Worm (Caenorhabditis elegans) whole organism, early embryonic: Measurements from ENCODE around the gene R09F10.8.

Experiments used
- aly-1 ChIP-seq: sonication (generic microtip); optimal IDR thresholded peaks from 2 replicates; lab custom pipeline; 2016; ENCODE audit warnings: missing genetic modification characterization, missing compliant biosample characterization
- ama-1 ChIP-seq: fragments of 150-350 bp; optimal IDR thresholded peaks from 2 replicates; lab custom pipeline; 2014
- ets-7 ChIP-seq: sonication (generic microtip); optimal IDR thresholded peaks from 2 replicates; lab custom pipeline; 2016; ENCODE audit warnings: missing genotype, missing genetic modification characterization, missing compliant biosample characterization
- flt-1 ChIP-seq: fragments of 200-800 bp; sonication (Bioruptor generic); IDR thresholded peaks from 2 replicates; pipeline ENCODE4 v1.3.6; 2022; ENCODE audit warnings: missing genetic modification characterization, missing compliant biosample characterization
- hmbx-1 ChIP-seq: sonication (generic microtip); optimal IDR thresholded peaks from 2 replicates; lab custom pipeline; 2016; ENCODE audit warnings: mild to moderate bottlenecking, missing genetic modification characterization, missing compliant biosample characterization
- hmg-4 ChIP-seq: fragments of 200-800 bp; sonication (Bioruptor generic); optimal IDR thresholded peaks from 2 replicates; lab custom pipeline; 2018; ENCODE audit warnings: mild to moderate bottlenecking, missing genetic modification characterization, missing compliant biosample characterization
- hnd-1 ChIP-seq: sonication (generic microtip); optimal IDR thresholded peaks from 2 replicates; lab custom pipeline; 2016; ENCODE audit warnings: missing genetic modification characterization, missing compliant biosample characterization
- pes-1 ChIP-seq: fragments of 200-800 bp; sonication (Bioruptor generic); IDR thresholded peaks from 2 replicates; pipeline ENCODE4 v1.3.6; 2022; ENCODE audit warnings: missing genetic modification reagents, missing genetic modification characterization, missing compliant biosample characterization
- scrt-1 ChIP-seq: fragments of 200-800 bp; sonication (Bioruptor generic); IDR thresholded peaks from 2 replicates; pipeline ENCODE4 v1.3.6; 2022; ENCODE audit warnings: missing genetic modification characterization, missing compliant biosample characterization
- tbx-37 ChIP-seq: fragments of 200-800 bp; sonication (Bioruptor generic); conservative IDR thresholded peaks from 2 replicates; pipeline ENCODE4 v1.3.6; 2022; ENCODE audit warnings: missing genetic modification reagents, missing genetic modification characterization, missing compliant biosample characterization
- tra-4 ChIP-seq: sonication (generic microtip); optimal IDR thresholded peaks from 2 replicates; lab custom pipeline; 2017; ENCODE audit warnings: missing genetic modification characterization, missing compliant biosample characterization

DNA sequence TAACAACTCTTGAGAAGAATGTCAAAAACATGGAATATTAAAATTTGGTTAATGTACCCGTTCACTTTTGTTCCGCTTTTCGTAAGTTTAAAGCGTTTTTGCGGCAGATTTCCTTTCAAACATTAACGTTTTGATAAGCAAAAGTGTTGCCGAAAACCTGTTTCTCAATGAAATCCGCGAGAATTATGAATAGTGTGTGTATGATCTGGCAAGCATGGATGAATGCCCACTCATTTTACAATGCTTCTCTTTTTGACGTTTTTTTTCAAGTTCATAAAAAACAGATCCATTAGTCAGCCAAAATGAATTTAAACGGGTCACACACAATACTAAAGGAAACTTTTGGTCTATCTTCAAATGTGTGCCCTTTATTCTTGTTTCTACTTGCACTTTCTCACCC, 42.2 kb downstream of the R09F10.8 start:
- TF ChIP-seq ama-1 (no peak), pes-1 (GFP tag; lab: Robert Waterston, UW) (no peak), ets-7 (tag; lab: Kevin White, UChicago) (no peak), flt-1 (GFP tag; lab: Robert Waterston, UW) (no peak), hnd-1 (tag; lab: Kevin White, UChicago) (no peak), tra-4 (tag; lab: Kevin White, UChicago) (no peak), hmg-4 (no peak), hmbx-1 (no peak), tbx-37 (no peak), aly-1 (tag; lab: Kevin White, UChicago) (no peak), scrt-1 (GFP tag; lab: Robert Waterston, UW) (no peak)
